Fruit fly (Drosophila melanogaster) whole organism, embryonic: ENCODE measurements around the gene IRSp53.

Experiments
- ATbp ChIP-seq: fragments of 200-800 bp; sonication (Bioruptor generic); optimal IDR thresholded peaks from 2 replicates; lab custom pipeline; 2017; ENCODE audit warnings: missing biosample characterization, mild to moderate bottlenecking, missing genetic modification characterization, missing genetic modification reagents
- Atf-2 ChIP-seq: fragments of 200-800 bp; sonication (Bioruptor generic); optimal IDR thresholded peaks from 2 replicates; lab custom pipeline; 2016; ENCODE audit warnings: missing biosample characterization, missing genetic modification characterization
- Bgb ChIP-seq: fragments of 200-800 bp; sonication (Bioruptor generic); IDR thresholded peaks from 2 replicates; pipeline ENCODE4 v1.3.6; 2022; ENCODE audit warnings: missing biosample characterization, missing genetic modification characterization; ENCODE audit not compliant: partially characterized antibody
- CG11560 ChIP-seq: fragments of 200-800 bp; sonication (Bioruptor generic); IDR thresholded peaks from 3 replicates; pipeline ENCODE4 v1.3.6; 2022; ENCODE audit warnings: missing biosample characterization, missing genetic modification characterization
- CG1233 ChIP-seq: fragments of 200-800 bp; sonication (Bioruptor generic); optimal IDR thresholded peaks from 4 replicates; lab custom pipeline; 2018; ENCODE audit warnings: missing biosample characterization, mild to moderate bottlenecking, missing genetic modification characterization
- CG12942 ChIP-seq: fragments of 200-800 bp; sonication (Bioruptor generic); optimal IDR thresholded peaks from 3 replicates; lab custom pipeline; 2016; ENCODE audit warnings: missing biosample characterization, missing genetic modification characterization
- CG14050 ChIP-seq: fragments of 200-800 bp; sonication (Bioruptor generic); IDR thresholded peaks from 3 replicates; pipeline ENCODE4 v1.3.6; 2022; ENCODE audit warnings: missing biosample characterization, missing genetic modification characterization
- CG15269 ChIP-seq: fragments of 200-800 bp; sonication (Bioruptor generic); optimal IDR thresholded peaks from 2 replicates; lab custom pipeline; 2018; ENCODE audit warnings: missing biosample characterization, mild to moderate bottlenecking, missing genetic modification characterization, moderate library complexity
- CG15479 ChIP-seq: fragments of 200-800 bp; sonication (Bioruptor generic); optimal IDR thresholded peaks from 3 replicates; lab custom pipeline; 2019; ENCODE audit warnings: missing biosample characterization, mild to moderate bottlenecking, missing genetic modification characterization, moderate library complexity
- CG1832 ChIP-seq: fragments of 200-800 bp; sonication (Bioruptor generic); optimal IDR thresholded peaks from 2 replicates; lab custom pipeline; 2017; ENCODE audit warnings: missing biosample characterization, mild to moderate bottlenecking, missing genetic modification characterization, inconsistent platforms
- CG30020 ChIP-seq: fragments of 200-800 bp; optimal IDR thresholded peaks from 2 replicates; lab custom pipeline; 2019; ENCODE audit warnings: missing biosample characterization, mild to moderate bottlenecking, missing genetic modification characterization, moderate library complexity
- CG30403 ChIP-seq: fragments of 200-800 bp; sonication (Bioruptor generic); optimal IDR thresholded peaks from 3 replicates; lab custom pipeline; 2016; ENCODE audit warnings: missing biosample characterization, missing genetic modification characterization
- CG3726 ChIP-seq: fragments of 200-800 bp; sonication (Bioruptor generic); IDR thresholded peaks from 3 replicates; pipeline ENCODE4, ENCODE4 v1.3.6; 2022; ENCODE audit warnings: missing biosample characterization, missing genetic modification characterization
- CG7271 ChIP-seq: fragments of 200-800 bp; sonication (Bioruptor generic); optimal IDR thresholded peaks from 2 replicates; lab custom pipeline; 2018; ENCODE audit warnings: missing biosample characterization, mild to moderate bottlenecking, missing genetic modification characterization, moderate library complexity
- CG7372 ChIP-seq: fragments of 200-800 bp; sonication (Bioruptor generic); IDR thresholded peaks from 2 replicates; pipeline ENCODE4 v1.3.6; 2022; ENCODE audit warnings: missing biosample characterization, missing genetic modification characterization
- CG9215 ChIP-seq: fragments of 200-800 bp; sonication (Bioruptor generic); IDR thresholded peaks from 2 replicates; pipeline ENCODE4 v1.3.6; 2022; ENCODE audit warnings: missing biosample characterization, missing genetic modification characterization
- CG9437 ChIP-seq: fragments of 200-800 bp; sonication (Bioruptor generic); optimal IDR thresholded peaks from 2 replicates; lab custom pipeline; 2018; ENCODE audit warnings: missing biosample characterization, mild to moderate bottlenecking, missing genetic modification characterization
- CG9609 ChIP-seq: fragments of 200-800 bp; sonication (Bioruptor generic); optimal IDR thresholded peaks from 3 replicates; lab custom pipeline; 2016; ENCODE audit warnings: missing biosample characterization, missing genetic modification characterization
- CHES-1-like ChIP-seq: fragments of 200-800 bp; sonication (Bioruptor generic); optimal IDR thresholded peaks from 2 replicates; lab custom pipeline; 2016; ENCODE audit warnings: missing biosample characterization, missing genetic modification characterization
- Camta ChIP-seq: fragments of 200-800 bp; sonication (Bioruptor generic); optimal IDR thresholded peaks from 2 replicates; lab custom pipeline; 2016; ENCODE audit warnings: missing biosample characterization, missing genetic modification characterization
- D ChIP-seq, 2 experiments: fragments of 200-800 bp in 1 of 2; fragments of >200 bp in 1 of 2; sonication (Bioruptor generic) in 1 of 2; optimal IDR thresholded peaks; 2 replicates in 1 of 2; 3 replicates in 1 of 2; lab custom pipeline; 2017; ENCODE audit warnings: mild to moderate bottlenecking in 1 of 2, missing biosample characterization in 1 of 2, missing genetic modification characterization in 1 of 2, missing genetic modification reagents in 1 of 2
- Gug ChIP-seq: fragments of 200-800 bp; sonication (Bioruptor generic); IDR thresholded peaks from 4 replicates; pipeline ENCODE4 v1.3.6; 2022; ENCODE audit warnings: missing biosample characterization, missing genetic modification characterization
- HHEX ChIP-seq: fragments of 200-800 bp; sonication (Bioruptor generic); optimal IDR thresholded peaks from 3 replicates; lab custom pipeline; 2017; ENCODE audit warnings: missing biosample characterization, mild to moderate bottlenecking, missing genetic modification characterization, missing genetic modification reagents
- Hr3 ChIP-seq: fragments of 200-800 bp; sonication (Bioruptor generic); optimal IDR thresholded peaks from 3 replicates; lab custom pipeline; 2016; ENCODE audit warnings: missing biosample characterization, missing genetic modification characterization
- Hr51 ChIP-seq, 2 experiments: fragments of 200-800 bp; sonication (Bioruptor generic); optimal IDR thresholded peaks; 2 replicates in 1 of 2; 3 replicates in 1 of 2; lab custom pipeline; 2016 to 2018; ENCODE audit warnings: missing biosample characterization in 2 of 2, missing genetic modification characterization in 2 of 2, mild to moderate bottlenecking in 1 of 2, moderate library complexity in 1 of 2
- Kr ChIP-seq: fragments of 200-800 bp; sonication (Bioruptor generic); optimal IDR thresholded peaks from 2 replicates; lab custom pipeline; 2017; ENCODE audit warnings: missing biosample characterization, mild to moderate bottlenecking, missing genetic modification characterization
- MBD-R2 ChIP-seq: fragments of 200-800 bp; sonication (Bioruptor generic); IDR thresholded peaks from 2 replicates; pipeline ENCODE4 v1.3.6; 2022; ENCODE audit warnings: missing biosample characterization, missing genetic modification characterization
- MTF-1 ChIP-seq: fragments of 200-800 bp; sonication (Bioruptor generic); optimal IDR thresholded peaks from 2 replicates; lab custom pipeline; 2018; ENCODE audit warnings: missing biosample characterization, mild to moderate bottlenecking, missing genetic modification characterization, borderline replicate concordance
- Med ChIP-seq: fragments of 200-800 bp; sonication (Bioruptor generic); peaks from one replicate; lab custom pipeline; 2016; ENCODE audit warnings: missing biosample characterization, missing genetic modification characterization, mild to moderate bottlenecking, inconsistent platforms, moderate library complexity
- Oaz ChIP-seq: fragments of 200-800 bp; sonication (Bioruptor generic); IDR thresholded peaks from 2 replicates; pipeline ENCODE4 v1.3.6; 2022; ENCODE audit warnings: missing biosample characterization, missing genetic modification characterization
- Sox100B ChIP-seq: fragments of 200-800 bp; sonication (Bioruptor generic); optimal IDR thresholded peaks from 3 replicates; lab custom pipeline; 2018; ENCODE audit warnings: missing biosample characterization, mild to moderate bottlenecking, missing genetic modification characterization
- Sry-δ ChIP-seq: fragments of 200-800 bp; sonication (Bioruptor generic); optimal IDR thresholded peaks from 2 replicates; lab custom pipeline; 2016; ENCODE audit warnings: missing biosample characterization, missing genetic modification characterization
- Stat92E ChIP-seq, 3 experiments: fragments of >200 bp in 2 of 3; fragments of 200-800 bp in 1 of 3; sonication (Bioruptor generic) in 1 of 3; optimal IDR thresholded peaks; 2 replicates each; lab custom pipeline; 2017 to 2019; ENCODE audit warnings: missing biosample characterization in 3 of 3, missing genetic modification characterization in 3 of 3, mild to moderate bottlenecking in 1 of 3, moderate library complexity in 1 of 3
- Xrp1 ChIP-seq: fragments of 200-800 bp; sonication (Bioruptor generic); IDR thresholded peaks from 2 replicates; pipeline ENCODE4 v1.3.6; 2022; ENCODE audit warnings: missing biosample characterization, missing genetic modification characterization
- abd-A ChIP-seq: fragments of 200-800 bp; sonication (Bioruptor generic); optimal IDR thresholded peaks from 3 replicates; lab custom pipeline; 2019; ENCODE audit warnings: missing biosample characterization, mild to moderate bottlenecking, missing genetic modification characterization, moderate library complexity
- aop ChIP-seq: fragments of 200-800 bp; sonication (Bioruptor generic); IDR thresholded peaks from 2 replicates; pipeline ENCODE4 v1.3.6; 2022; ENCODE audit warnings: missing biosample characterization, missing genetic modification characterization
- ap ChIP-seq: fragments of 200-800 bp; sonication (Bioruptor generic); IDR thresholded peaks from 2 replicates; pipeline ENCODE4 v1.3.6; 2022; ENCODE audit warnings: missing biosample characterization, missing genetic modification characterization
- bsh ChIP-seq, 2 experiments: fragments of 200-800 bp; sonication (Bioruptor generic); optimal IDR thresholded peaks; 2 replicates each; lab custom pipeline; 2017 to 2018; ENCODE audit warnings: mild to moderate bottlenecking in 2 of 2, missing biosample characterization in 2 of 2, missing genetic modification characterization in 2 of 2, moderate library complexity in 1 of 2
- btn ChIP-seq: fragments of 200-800 bp; sonication (Bioruptor generic); optimal IDR thresholded peaks from 2 replicates; lab custom pipeline; 2016; ENCODE audit warnings: missing biosample characterization, missing genetic modification characterization
- cato ChIP-seq: fragments of 200-800 bp; sonication (Bioruptor generic); optimal IDR thresholded peaks from 2 replicates; lab custom pipeline; 2016; ENCODE audit warnings: missing biosample characterization, missing genetic modification characterization, borderline replicate concordance
- corto ChIP-seq: fragments of 200-800 bp; sonication (Bioruptor generic); optimal IDR thresholded peaks from 2 replicates; lab custom pipeline; 2016; ENCODE audit warnings: missing biosample characterization, mild to moderate bottlenecking, missing genetic modification characterization, moderate library complexity
- her ChIP-seq: fragments of 200-800 bp; sonication (Bioruptor generic); optimal IDR thresholded peaks from 2 replicates; lab custom pipeline; 2016; ENCODE audit warnings: missing biosample characterization, missing genetic modification characterization
- insv ChIP-seq, 2 experiments: fragments of 200-800 bp; sonication (Bioruptor generic); optimal IDR thresholded peaks; 3 replicates each; lab custom pipeline; 2016 to 2018; ENCODE audit warnings: missing biosample characterization in 2 of 2, missing genetic modification characterization in 2 of 2
- jing ChIP-seq: fragments of 200-800 bp; sonication (Bioruptor generic); optimal IDR thresholded peaks from 2 replicates; lab custom pipeline; 2018; ENCODE audit warnings: missing biosample characterization, mild to moderate bottlenecking, missing genetic modification characterization
- onecut ChIP-seq: fragments of 200-800 bp; sonication (Bioruptor generic); IDR thresholded peaks from 2 replicates; pipeline ENCODE4 v1.3.6; 2022; ENCODE audit warnings: missing biosample characterization, missing genetic modification characterization
- pzg ChIP-seq: fragments of 200-800 bp; sonication (Bioruptor generic); optimal IDR thresholded peaks from 3 replicates; lab custom pipeline; 2018; ENCODE audit warnings: missing biosample characterization, mild to moderate bottlenecking, missing genetic modification characterization, moderate library complexity
- sima ChIP-seq: fragments of 200-800 bp; sonication (Bioruptor generic); optimal IDR thresholded peaks from 2 replicates; lab custom pipeline; 2016; ENCODE audit warnings: missing biosample characterization, missing genetic modification characterization
- slbo ChIP-seq: fragments of 200-800 bp; sonication (Bioruptor generic); IDR thresholded peaks from 2 replicates; pipeline ENCODE4 v1.3.6; 2022; ENCODE audit warnings: missing biosample characterization, missing genetic modification characterization
- usp ChIP-seq: fragments of >200 bp; optimal IDR thresholded peaks from 2 replicates; lab custom pipeline; 2017; ENCODE audit warnings: missing biosample characterization, missing genetic modification characterization

The IRSp53 gene

dm6 chr3L:11093046-11093520, 42.8 kb upstream of the IRSp53 start, which contains the start of gene JIL-1 (continued):
- no peak for TF ChIP-seq Atf-2 (GFP tag; lab: Kevin White, UChicago)
- TF ChIP-seq bsh (GFP tag; optimal IDR thresholded peaks at IDR 0.05; lab: Kevin White, UChicago): peak in 1 of 2 experiments; percentile 31
- no peak for TF ChIP-seq CHES-1-like (GFP tag; lab: Kevin White, UChicago)
- no peak for TF ChIP-seq ATbp (GFP tag; lab: Kevin White, UChicago)
- TF ChIP-seq cato (GFP tag; lab: Kevin White, UChicago): peak; percentile 21
- TF ChIP-seq CG1233 (GFP tag; lab: Kevin White, UChicago): peak; percentile 56
- TF ChIP-seq Bgb (GFP tag; lab: Robert Waterston, UW): peak; percentile 92
- no peak for TF ChIP-seq ap (GFP tag; lab: Robert Waterston, UW)
- peak; percentile 57 for TF ChIP-seq CG15269 (tag; lab: Kevin White, UChicago)
- TF ChIP-seq Med (GFP tag; lab: Kevin White, UChicago): peak; percentile 95
- TF ChIP-seq Gug (GFP tag; lab: Robert Waterston, UW): peak; percentile 80
- TF ChIP-seq CG14050 (GFP tag; lab: Robert Waterston, UW): peak; percentile 66; the same call in 2 of the 3 replicates
- peak; percentile 41 to 50 for TF ChIP-seq Hr51 (GFP tag; optimal IDR thresholded peaks at IDR 0.05; lab: Kevin White, UChicago)
- no peak for TF ChIP-seq her (GFP tag; lab: Kevin White, UChicago)
- TF ChIP-seq CG7271 (tag; lab: Kevin White, UChicago): no peak
- no peak for TF ChIP-seq sima (GFP tag; lab: Kevin White, UChicago)
- peak in 1 of 3 experiments; percentile 43 for TF ChIP-seq Stat92E (GFP tag; optimal IDR thresholded peaks at IDR 0.05; lab: Kevin White, UChicago)
- TF ChIP-seq CG7372 (GFP tag; lab: Robert Waterston, UW): peak; percentile 48; the same call in 1 of the 2 replicates
- TF ChIP-seq CG3726 (GFP tag; lab: Robert Waterston, UW): no peak; the same call in 2 of the 3 replicates
- peak; percentile 65 for TF ChIP-seq Hr3
- TF ChIP-seq abd-A: peak; percentile 28
- TF ChIP-seq corto: no peak
- TF ChIP-seq CG11560 (tag; lab: Robert Waterston, UW): peak; percentile 20; the same call in 1 of the 3 replicates
- 0 out of 2 replicates have a peak, but pooled peaks have one; percentile 39 for TF ChIP-seq aop (GFP tag; lab: Robert Waterston, UW)
- peak; percentile 88 for TF ChIP-seq MBD-R2 (GFP tag; lab: Robert Waterston, UW)
- TF ChIP-seq CG15479 (GFP tag; lab: Kevin White, UChicago): no peak
- no peak for TF ChIP-seq Oaz
- TF ChIP-seq Kr (GFP tag; lab: Kevin White, UChicago): no peak
- no peak for TF ChIP-seq jing
- TF ChIP-seq Sox100B: peak; percentile 29
- TF ChIP-seq CG9609 (GFP tag; lab: Kevin White, UChicago): peak; percentile 3
- TF ChIP-seq Camta (GFP tag; lab: Kevin White, UChicago): peak; percentile 37
- no peak for TF ChIP-seq MTF-1 (GFP tag; lab: Kevin White, UChicago)
- TF ChIP-seq btn (GFP tag; lab: Kevin White, UChicago): no peak
- peak; percentile 93 for TF ChIP-seq slbo (GFP tag; lab: Robert Waterston, UW)
- peak; percentile 65 for TF ChIP-seq Sry-δ
- TF ChIP-seq usp (GFP tag; lab: Kevin White, UChicago): no peak
- no peak for TF ChIP-seq CG1832 (GFP tag; lab: Kevin White, UChicago)
- TF ChIP-seq CG12942: peak; percentile 60
- peak; percentile 79 for TF ChIP-seq pzg
- TF ChIP-seq Xrp1 (GFP tag; lab: Robert Waterston, UW): peak; percentile 76
- TF ChIP-seq onecut (GFP tag; lab: Robert Waterston, UW): peak; percentile 56
- peak; percentile 33 for TF ChIP-seq CG30020 (tag; lab: Kevin White, UChicago)
- peak; percentile 68 for TF ChIP-seq CG9215 (GFP tag; lab: Robert Waterston, UW)
- no peak for TF ChIP-seq insv (GFP tag; optimal IDR thresholded peaks at IDR 0.05; lab: Kevin White, UChicago)
- peak; percentile 30 for TF ChIP-seq CG9437
- peak; percentile 77 for TF ChIP-seq CG30403 (GFP tag; lab: Kevin White, UChicago)
- TF ChIP-seq D (optimal IDR thresholded peaks at IDR 0.05; lab: Kevin White, UChicago): no peak
- peak; percentile 1 for TF ChIP-seq D (GFP tag; optimal IDR thresholded peaks at IDR 0.05; lab: Kevin White, UChicago)
- TF ChIP-seq HHEX (GFP tag; lab: Kevin White, UChicago): peak; percentile 20
